Fruit fly (Drosophila melanogaster) ovary, adult (tissue): ENCODE results near the gene CG6163.
A peak's percentile ranks its signal among the peaks of the same experiment; 100 is the strongest.

Experiments used
- CG17801 ChIP-seq: fragments of 200-800 bp; optimal IDR thresholded peaks from 2 replicates; lab custom pipeline; 2019; ENCODE audit warnings: missing biosample characterization, mild to moderate bottlenecking, missing genetic modification characterization, moderate library complexity; ENCODE audit not compliant: partially characterized antibody

The CG6163 gene

DNA sequence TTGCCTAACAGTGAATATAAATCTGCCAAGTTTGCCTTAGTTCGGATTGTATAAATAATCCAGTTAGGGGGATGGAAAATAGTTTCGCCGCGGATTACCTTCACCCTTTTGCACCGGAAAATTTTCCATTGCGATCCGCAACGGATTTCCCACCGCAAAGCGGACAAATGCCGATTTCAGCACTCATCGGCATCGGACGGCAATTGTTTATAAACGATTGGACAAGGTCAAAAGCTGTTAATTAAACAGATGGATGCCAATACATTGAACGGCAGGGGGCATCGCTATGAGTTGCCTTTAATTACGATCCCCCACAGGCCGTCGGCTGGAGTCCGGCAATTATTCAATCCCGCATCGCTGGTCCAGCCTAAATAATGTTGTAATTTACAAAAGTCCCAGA, 22.8 kb downstream of the CG6163 start:
- no peak for TF ChIP-seq CG17801 (GFP tag; lab: Kevin White, UChicago)

DNA sequence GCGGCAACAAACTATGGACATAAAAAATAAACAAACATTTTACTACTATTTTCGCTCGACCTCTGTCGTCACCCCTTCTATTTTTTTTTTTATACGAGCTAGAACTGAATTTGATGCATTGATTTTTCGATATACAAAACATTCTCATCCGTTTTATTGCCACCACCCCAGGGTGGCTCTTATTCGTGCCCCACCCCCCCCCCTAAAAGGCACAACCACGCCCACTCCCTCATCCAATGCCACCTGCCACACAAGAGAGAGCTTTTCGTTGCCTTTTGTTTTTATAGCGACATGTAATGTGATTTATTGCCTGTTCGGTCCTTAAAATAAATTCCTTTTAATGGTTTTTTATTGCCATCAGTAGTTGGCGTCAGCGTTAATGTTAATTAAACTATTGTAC, 25.4 kb downstream of the CG6163 start:
- no peak for TF ChIP-seq CG17801 (GFP tag; lab: Kevin White, UChicago)

DNA sequence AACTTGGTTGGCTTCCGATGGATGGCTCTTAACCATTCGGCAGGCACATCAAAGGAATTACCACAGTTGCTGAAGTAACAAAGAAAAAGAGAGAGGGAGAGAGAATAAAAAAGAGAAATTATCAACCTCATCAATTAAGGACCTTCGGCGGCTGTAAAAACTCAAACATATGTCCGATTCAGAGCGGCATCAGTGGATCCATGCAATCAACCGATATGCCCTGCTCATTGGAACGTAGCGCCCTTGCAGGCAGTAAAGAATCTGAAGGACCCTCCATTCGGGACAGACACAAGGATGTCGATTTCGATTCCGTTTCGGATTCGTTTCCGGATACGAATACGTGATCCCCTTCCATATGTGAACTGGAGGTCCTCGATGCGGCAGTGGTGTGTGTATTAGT, 27.0 kb downstream of the CG6163 start:
- TF ChIP-seq CG17801 (GFP tag; lab: Kevin White, UChicago) = no peak

DNA sequence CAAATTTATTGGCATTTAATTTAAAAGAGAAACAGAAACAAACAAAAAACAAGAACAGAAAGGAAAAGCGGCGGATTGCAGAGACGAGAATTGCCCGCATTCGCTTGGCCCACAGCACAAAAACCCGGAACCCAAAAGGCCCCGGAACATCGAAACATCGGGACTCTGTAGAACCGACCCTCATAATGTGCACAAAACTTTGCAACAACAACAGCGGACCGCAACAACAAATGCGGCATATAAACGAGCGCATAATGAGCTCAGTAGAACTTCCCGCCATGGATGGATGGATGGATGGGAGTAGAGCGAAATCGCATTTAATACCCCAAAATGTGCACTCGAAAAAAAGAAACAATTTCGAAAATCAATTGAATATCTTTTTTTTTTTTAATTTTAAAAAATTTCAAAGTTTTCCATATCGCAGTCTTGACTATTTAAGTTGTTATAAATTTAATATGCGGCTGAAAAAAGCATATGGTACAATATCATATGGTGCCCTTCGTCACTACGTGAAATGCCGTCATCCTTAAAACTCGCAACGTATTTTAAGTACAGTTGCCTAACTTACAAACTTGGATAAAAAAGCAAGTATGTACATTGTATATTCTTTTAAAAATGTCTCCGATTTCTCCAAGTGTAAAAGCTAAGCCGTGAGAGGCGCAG, 28.5 kb downstream of the CG6163 start:
- no peak for TF ChIP-seq CG17801 (GFP tag; lab: Kevin White, UChicago)

DNA sequence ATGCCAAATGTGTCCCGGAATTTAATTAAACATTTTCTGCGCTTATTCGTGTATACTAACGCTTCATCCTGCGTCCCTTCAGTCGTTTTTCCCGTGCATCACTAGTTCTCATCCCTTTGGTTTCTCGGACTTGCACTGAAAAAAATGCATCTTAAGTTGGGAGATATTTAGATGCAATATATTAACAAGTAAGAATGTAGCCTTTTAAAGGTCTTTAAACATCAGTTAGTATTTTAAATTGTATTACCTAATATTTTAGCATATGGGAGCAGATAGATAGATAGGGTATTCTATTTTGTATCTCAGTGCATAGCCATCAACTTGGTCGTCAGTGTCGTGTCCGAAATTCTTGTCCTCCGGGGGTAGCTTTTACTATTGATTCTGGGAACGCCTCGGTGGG, 30.7 kb downstream of the CG6163 start:
- TF ChIP-seq CG17801 (GFP tag; lab: Kevin White, UChicago) = no peak

DNA sequence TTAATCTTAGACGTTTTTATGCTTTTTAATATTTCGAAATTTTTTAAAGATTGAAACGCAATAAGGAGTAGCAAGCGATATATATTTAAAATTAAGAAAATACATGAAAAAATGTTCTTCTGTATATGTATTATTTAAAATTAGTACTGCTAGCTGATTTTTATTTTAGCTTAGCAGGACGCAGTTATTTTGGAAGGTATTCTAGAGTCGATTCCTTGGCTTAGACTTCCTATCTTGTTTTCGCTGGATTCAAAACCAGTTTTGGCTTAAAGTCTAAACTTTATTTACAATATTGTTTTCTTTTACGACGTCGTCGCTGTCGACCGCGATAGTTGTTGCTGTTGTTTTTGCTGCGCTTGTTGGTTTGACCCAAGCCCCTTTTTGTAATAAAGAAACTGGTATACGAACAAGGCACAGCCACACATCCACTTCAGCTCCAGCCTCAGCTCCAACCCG, 35.6 kb downstream of the CG6163 start:
- no peak for TF ChIP-seq CG17801 (GFP tag; lab: Kevin White, UChicago)

DNA sequence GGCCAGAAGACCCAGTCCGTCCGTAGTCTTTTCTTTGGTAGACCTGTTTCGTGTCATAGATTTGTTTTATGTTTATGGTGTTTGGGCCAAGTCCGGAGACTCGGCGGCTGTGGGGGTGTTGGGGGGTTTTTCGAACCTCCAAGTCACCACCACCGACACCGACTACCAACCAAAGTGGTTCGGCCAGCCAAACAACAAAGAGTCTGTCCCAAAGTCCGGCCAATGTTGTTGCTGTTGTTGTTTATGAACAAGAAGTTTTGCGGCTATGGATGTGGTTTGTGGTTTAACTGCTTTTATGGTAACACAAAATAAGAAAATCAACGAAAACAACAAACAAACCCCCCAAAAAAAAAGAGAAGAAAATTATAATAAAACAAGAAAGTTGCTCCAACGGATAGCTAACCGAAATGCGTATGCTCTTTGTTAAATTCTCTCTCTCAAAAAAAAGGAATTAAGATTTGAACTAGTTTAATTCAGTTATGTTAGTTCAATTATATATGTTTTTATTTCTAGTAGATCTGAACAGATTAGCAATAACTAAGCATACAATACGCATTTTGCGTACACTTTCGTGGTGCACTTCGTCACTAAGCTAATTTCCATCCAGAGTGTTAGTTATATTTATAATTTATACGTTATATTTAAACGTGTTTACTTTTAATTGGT, 36.5 kb downstream of the CG6163 start:
- TF ChIP-seq CG17801 (GFP tag; lab: Kevin White, UChicago) = no peak

DNA sequence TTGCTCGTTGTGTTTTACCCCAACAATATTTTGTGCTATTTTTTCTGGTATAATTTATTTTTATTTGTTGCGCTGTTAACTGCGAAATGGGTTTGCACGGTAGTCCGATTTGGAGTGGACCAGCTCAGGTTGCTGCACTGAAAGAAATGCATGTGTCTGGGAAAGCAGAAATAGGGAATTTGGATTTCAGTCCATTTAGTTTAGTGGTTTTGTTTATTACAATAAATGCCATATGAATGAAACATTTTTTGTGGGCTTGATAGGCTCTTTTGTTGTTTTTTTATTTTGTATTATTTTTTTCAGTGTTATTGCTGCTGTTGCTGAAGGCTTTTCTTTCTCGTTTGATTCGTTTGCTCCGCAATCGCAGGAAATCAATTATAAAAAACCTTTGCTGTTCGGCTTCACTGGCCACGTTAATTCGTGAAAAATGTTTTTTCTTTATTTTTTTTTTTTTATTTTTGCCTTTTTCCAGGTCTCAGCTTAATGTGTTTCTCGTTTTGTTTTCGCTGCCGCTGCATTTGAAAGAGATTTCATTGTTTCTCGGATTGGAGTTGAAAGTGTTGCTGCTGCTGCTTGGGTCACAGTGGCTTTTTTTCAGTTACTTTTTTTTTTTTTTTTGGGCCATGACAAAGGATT, 38.9 kb downstream of the CG6163 start:
- peak; percentile 87 for TF ChIP-seq CG17801 (GFP tag; lab: Kevin White, UChicago)

DNA sequence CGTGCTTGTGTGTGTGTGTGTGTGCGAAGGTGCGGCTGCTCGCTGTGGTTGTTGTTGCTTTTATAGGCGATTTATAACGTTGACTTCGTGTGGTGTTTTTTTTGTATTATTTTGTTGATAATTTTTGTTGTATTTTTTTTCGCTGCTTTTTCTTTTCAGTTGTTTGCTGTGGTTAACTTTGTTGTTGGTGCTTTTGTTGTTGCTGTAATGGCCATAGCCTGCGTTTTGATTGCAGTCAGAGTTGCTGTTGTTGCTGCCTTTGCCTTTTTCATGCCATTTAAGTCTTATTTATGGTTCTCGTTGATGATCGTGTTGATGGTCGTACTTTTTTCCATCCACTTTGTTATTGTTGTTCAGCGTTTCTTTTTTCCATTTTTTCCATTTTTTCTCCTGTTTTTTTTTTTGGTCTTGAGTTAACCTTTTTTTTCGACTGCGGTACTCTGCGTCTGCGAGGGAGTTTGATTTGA, 40.1 kb downstream of the CG6163 start:
- TF ChIP-seq CG17801 (GFP tag; lab: Kevin White, UChicago) = no peak

DNA sequence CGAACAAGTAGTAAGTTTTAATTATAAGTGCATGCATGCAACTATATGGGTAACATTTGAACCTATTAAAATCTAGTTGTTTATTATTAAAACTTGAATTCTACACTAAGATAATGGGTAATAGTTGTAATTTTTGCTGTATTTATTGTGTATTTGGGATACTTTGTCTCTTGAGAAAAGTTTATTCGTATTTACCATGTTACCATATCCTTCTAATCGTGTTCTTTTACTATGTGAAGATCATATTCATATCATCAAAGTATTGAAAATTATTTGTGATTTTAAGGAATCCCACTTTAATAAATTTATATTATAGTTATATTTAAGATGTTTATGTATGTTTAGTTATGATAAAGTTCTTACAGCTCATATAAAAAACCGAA, 40.8 kb downstream of the CG6163 start:
- TF ChIP-seq CG17801 (GFP tag; lab: Kevin White, UChicago) = no peak

DNA sequence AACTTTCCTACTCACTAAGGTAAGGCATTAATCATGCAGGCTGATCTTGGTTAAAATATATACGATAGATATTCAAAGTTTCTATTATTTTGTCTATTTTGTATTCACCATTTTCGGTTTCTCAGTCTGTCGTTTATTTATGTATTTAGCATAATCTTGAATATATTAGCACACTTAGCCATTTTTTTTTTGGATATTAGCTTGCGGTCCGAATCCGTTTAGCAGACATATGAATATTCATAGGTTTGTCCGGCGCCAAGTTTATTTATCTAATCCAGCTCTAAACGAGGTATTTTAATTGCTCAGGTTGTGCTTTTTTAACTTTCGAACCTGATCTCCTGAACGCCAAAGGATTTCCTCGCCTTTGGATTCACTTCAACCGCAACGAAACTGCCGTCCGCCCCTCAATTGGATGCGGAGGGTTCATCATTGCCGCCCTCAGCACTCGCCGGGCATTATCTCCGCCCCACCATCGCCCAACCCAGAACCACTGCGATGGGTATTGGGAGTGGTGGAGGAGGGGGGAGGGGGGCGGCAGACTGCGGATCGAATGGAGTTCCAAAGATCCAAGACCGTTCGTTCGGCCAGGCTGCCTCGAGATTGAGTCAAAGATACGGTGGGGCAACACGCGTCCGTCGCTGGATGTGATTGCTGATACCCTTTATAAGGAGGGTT, 41.3 kb downstream of the CG6163 start:
- TF ChIP-seq CG17801 (GFP tag; lab: Kevin White, UChicago) = no peak

DNA sequence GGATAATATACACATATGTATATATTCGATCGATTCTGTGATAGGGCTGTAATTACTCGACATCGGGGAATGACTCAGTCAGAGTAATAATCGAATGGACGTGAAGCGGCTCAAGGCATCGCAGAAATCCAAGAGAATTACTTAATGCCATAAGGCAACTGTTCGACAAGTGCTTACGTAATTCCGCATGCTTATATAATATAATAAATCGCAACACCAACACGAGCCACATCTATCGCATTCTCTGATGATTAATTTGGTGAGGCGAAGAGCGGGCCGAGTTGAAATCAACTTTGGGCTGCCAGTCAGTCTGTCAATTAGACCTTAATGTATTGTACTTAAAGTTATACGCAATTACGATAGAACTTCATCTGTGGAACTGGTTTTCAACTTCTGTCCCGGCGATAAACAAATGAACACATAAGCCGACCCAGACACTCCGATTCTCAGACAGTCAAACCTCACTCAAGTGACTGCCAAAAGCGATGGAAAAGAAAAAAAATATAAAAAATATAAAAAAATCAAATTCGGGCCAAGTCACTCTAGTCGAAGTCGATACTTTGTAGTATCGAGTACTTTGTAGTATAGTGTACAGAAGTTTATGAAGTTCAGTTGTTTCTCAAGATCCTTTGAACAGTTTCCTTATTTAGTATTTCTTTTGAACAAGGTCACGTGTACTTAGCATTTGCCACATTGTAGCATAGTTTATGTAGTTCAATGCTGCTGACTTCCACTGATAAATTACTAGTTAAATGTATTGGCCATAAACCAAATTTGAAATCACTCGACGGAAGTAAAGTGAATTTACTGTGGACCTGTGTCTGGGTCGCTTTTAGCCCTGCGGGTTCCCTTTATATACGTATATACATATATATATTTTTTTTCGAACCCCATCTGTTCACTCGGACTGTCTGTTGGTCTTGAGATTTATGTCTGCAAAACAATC, 42.3 kb downstream of the CG6163 start:
- no peak for TF ChIP-seq CG17801 (GFP tag; lab: Kevin White, UChicago)

DNA sequence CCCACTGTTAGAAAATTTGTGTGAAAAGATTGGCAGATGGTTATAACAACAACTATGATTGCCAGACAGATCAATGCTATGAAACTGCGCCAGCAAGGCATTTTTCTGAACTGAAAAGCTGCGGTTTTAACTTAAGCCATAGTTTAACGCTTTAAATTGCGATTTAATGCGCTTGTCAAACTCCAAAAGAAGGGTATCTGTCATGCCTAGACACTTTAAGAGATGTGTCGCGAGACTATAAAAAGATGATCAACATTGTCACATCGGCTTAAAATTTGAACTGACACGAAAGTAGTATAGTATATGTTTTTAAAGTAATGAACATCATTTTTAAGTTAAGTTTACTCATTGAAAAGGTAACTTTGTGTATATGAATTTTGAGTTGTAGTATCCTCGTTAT, 43.1 kb downstream of the CG6163 start, which contains the start of gene CG6168:
Gene CG6168, minus strand, starts transcription at position 101 of the 400 bp plus-strand sequence.
- TF ChIP-seq CG17801 (GFP tag; lab: Kevin White, UChicago) = no peak

DNA sequence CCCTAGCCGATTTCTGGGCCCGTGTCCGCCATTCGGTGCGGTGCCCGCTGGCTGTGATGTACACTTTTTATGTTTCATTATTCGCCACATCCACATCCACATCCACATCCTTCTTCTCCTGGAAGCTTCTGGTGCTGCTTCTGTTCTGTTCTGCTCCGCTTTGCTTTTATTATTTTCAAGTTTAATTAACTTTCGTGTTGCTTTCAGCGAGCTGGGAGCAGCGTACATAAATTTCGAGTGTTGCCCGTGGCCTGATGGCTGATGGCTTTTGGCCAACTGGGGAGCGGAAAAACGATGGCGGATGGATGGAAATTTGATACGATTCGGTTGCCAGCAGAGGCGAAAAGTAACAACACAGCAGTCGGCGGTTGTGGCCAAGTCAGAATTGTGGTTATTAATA, 44.6 kb downstream of the CG6163 start:
- no peak for TF ChIP-seq CG17801 (GFP tag; lab: Kevin White, UChicago)
